Worm (Caenorhabditis elegans) whole organism, L3 larva: ENCODE measurements around the gene Y110A2AR.1.

Source experiments
- R02D3.7 ChIP-seq: fragments of 150-350 bp; optimal IDR thresholded peaks from 2 replicates; lab custom pipeline; 2014; ENCODE audit warnings: missing biosample characterization, missing genetic modification characterization
- ama-1 ChIP-seq: fragments of 150-350 bp; optimal IDR thresholded peaks from 2 replicates; lab custom pipeline; 2018
- ceh-28 ChIP-seq: fragments of 150-350 bp; optimal IDR thresholded peaks from 2 replicates; lab custom pipeline; 2014; ENCODE audit warnings: missing biosample characterization, missing genetic modification reagents, missing genetic modification characterization
- ceh-82 ChIP-seq: fragments of 150-350 bp; optimal IDR thresholded peaks from 2 replicates; lab custom pipeline; 2014; ENCODE audit warnings: missing biosample characterization, missing genetic modification characterization
- ceh-9 ChIP-seq: sonication (generic microtip); optimal IDR thresholded peaks from 2 replicates; lab custom pipeline; 2018; ENCODE audit warnings: missing biosample characterization, missing genetic modification characterization
- egl-27 ChIP-seq: sonication (generic microtip); optimal IDR thresholded peaks from 4 replicates; lab custom pipeline; 2017; ENCODE audit warnings: missing biosample characterization, missing genetic modification reagents, missing genetic modification characterization
- egl-5 ChIP-seq: fragments of 150-350 bp; optimal IDR thresholded peaks from 2 replicates; lab custom pipeline; 2017; ENCODE audit warnings: missing biosample characterization, missing genetic modification reagents, missing genetic modification characterization, inconsistent platforms
- elt-2 ChIP-seq: sonication (generic microtip); optimal IDR thresholded peaks from 2 replicates; lab custom pipeline; 2016; ENCODE audit warnings: missing genetic modification reagents, mild to moderate bottlenecking, missing genetic modification characterization, missing compliant biosample characterization
- elt-3 ChIP-seq, 3 experiments: fragments of 150-350 bp in 1 of 3; sonication (generic microtip) in 2 of 3; optimal IDR thresholded peaks; 2 replicates in 2 of 3; 4 replicates in 1 of 3; lab custom pipeline; 2014 to 2017; ENCODE audit warnings: missing biosample characterization in 3 of 3, missing genetic modification characterization in 3 of 3
- eor-1 ChIP-seq, 2 experiments: fragments of 150-350 bp; optimal IDR thresholded peaks; 2 replicates each; lab custom pipeline; 2014 to 2018; ENCODE audit warnings: missing biosample characterization in 2 of 2, missing genetic modification characterization in 2 of 2
- fos-1 ChIP-seq: fragments of 150-350 bp; optimal IDR thresholded peaks from 2 replicates; lab custom pipeline; 2014; ENCODE audit warnings: missing biosample characterization, missing genetic modification characterization
- hmg-11 ChIP-seq: sonication (generic microtip); optimal IDR thresholded peaks from 2 replicates; lab custom pipeline; 2016; ENCODE audit warnings: missing genetic modification characterization, missing compliant biosample characterization
- jun-1 ChIP-seq: fragments of 150-350 bp; optimal IDR thresholded peaks from 2 replicates; lab custom pipeline; 2014; ENCODE audit warnings: missing biosample characterization, missing genetic modification reagents, missing genetic modification characterization
- lin-15B ChIP-seq: fragments of 150-350 bp; optimal IDR thresholded peaks from 2 replicates; lab custom pipeline; 2014; ENCODE audit warnings: missing biosample characterization, missing genetic modification characterization
- lsy-12 ChIP-seq: sonication (generic microtip); optimal IDR thresholded peaks from 2 replicates; lab custom pipeline; 2016; ENCODE audit warnings: mild to moderate bottlenecking, missing genetic modification characterization, missing compliant biosample characterization
- mdl-1 ChIP-seq: fragments of 150-350 bp; optimal IDR thresholded peaks from 2 replicates; lab custom pipeline; 2014; ENCODE audit warnings: missing biosample characterization, missing genetic modification characterization
- nfya-1 ChIP-seq: sonication (generic microtip); optimal IDR thresholded peaks from 2 replicates; lab custom pipeline; 2017; ENCODE audit warnings: missing genetic modification characterization, mild to moderate bottlenecking, missing compliant biosample characterization, antibody characterized with exemption, moderate library complexity; ENCODE audit not compliant: insufficient read depth
- nhr-11 ChIP-seq: fragments of 150-350 bp; optimal IDR thresholded peaks from 2 replicates; lab custom pipeline; 2014; ENCODE audit warnings: missing biosample characterization, missing genetic modification characterization
- nhr-12 ChIP-seq: fragments of 150-350 bp; optimal IDR thresholded peaks from 2 replicates; lab custom pipeline; 2014; ENCODE audit warnings: missing biosample characterization, missing genetic modification characterization
- nhr-23 ChIP-seq: fragments of 150-350 bp; optimal IDR thresholded peaks from 2 replicates; lab custom pipeline; 2014; ENCODE audit warnings: missing biosample characterization, missing genetic modification reagents, missing genetic modification characterization
- nhr-237 ChIP-seq: fragments of 150-350 bp; optimal IDR thresholded peaks from 2 replicates; lab custom pipeline; 2014; ENCODE audit warnings: missing biosample characterization, missing genetic modification characterization
- nhr-25 ChIP-seq: sonication (generic microtip); optimal IDR thresholded peaks from 2 replicates; lab custom pipeline; 2017; ENCODE audit warnings: missing biosample characterization, missing genetic modification characterization
- nhr-28 ChIP-seq: fragments of 150-350 bp; optimal IDR thresholded peaks from 2 replicates; lab custom pipeline; 2014; ENCODE audit warnings: missing biosample characterization, missing genetic modification characterization
- nhr-76 ChIP-seq: fragments of 150-350 bp; sonication (generic microtip); optimal IDR thresholded peaks from 5 replicates; lab custom pipeline; 2014; ENCODE audit warnings: missing biosample characterization, missing genetic modification characterization
- nhr-77 ChIP-seq: fragments of 150-350 bp; optimal IDR thresholded peaks from 2 replicates; lab custom pipeline; 2014; ENCODE audit warnings: missing biosample characterization, missing genetic modification characterization
- pha-4 ChIP-seq: fragments of 150-350 bp; optimal IDR thresholded peaks from 2 replicates; lab custom pipeline; 2014; ENCODE audit warnings: missing biosample characterization, missing genetic modification reagents, missing genetic modification characterization
- pqm-1 ChIP-seq: fragments of 150-350 bp; optimal IDR thresholded peaks from 2 replicates; lab custom pipeline; 2017; ENCODE audit warnings: missing biosample characterization, missing genetic modification characterization, inconsistent platforms
- sea-2 ChIP-seq: fragments of 150-350 bp; sonication (generic microtip); optimal IDR thresholded peaks from 4 replicates; lab custom pipeline; 2014; ENCODE audit warnings: missing biosample characterization, missing genetic modification reagents, missing genetic modification characterization
- skn-1 ChIP-seq: fragments of 150-350 bp; optimal IDR thresholded peaks from 2 replicates; lab custom pipeline; 2014; ENCODE audit warnings: missing biosample characterization, missing genetic modification characterization
- unc-39 ChIP-seq: sonication (generic microtip); optimal IDR thresholded peaks from 4 replicates; lab custom pipeline; 2017; ENCODE audit warnings: missing biosample characterization, missing genetic modification characterization
- unc-62 ChIP-seq: fragments of 150-350 bp; sonication (generic microtip); optimal IDR thresholded peaks from 4 replicates; lab custom pipeline; 2014; ENCODE audit warnings: missing biosample characterization, missing genetic modification reagents, missing genetic modification characterization
- zag-1 ChIP-seq: fragments of 150-350 bp; optimal IDR thresholded peaks from 2 replicates; lab custom pipeline; 2014; ENCODE audit warnings: missing biosample characterization, missing genetic modification characterization
- ztf-11 ChIP-seq: fragments of 150-350 bp; optimal IDR thresholded peaks from 2 replicates; lab custom pipeline; 2014; ENCODE audit warnings: missing biosample characterization, missing genetic modification characterization
- ztf-4 ChIP-seq: fragments of 150-350 bp; optimal IDR thresholded peaks from 2 replicates; lab custom pipeline; 2014; ENCODE audit warnings: missing biosample characterization, missing genetic modification characterization

The Y110A2AR.1 gene

DNA sequence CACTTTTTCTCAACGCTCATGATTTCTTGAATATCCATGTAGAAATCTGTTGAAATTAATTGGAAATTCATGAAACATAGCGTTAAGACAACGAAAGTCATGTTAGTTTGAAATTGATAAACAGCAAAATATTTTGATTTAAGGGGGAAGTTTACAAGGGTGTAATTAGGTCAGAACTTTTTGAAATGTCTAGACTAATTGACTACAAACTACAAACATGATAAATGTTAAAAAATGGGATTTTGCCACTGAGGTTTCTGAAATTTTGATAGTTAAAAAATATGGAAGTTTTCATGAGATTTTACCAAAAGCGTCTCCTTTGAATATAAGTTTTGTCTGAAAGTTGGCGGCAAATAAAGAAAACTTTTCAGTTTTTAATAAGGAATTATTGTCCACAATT is 18.3 kb downstream of the Y110A2AR.1 start, which contains the start of gene irld-65:
Gene irld-65 (minus strand): TSS at position 101 of the 400 bp plus-strand sequence.
- TF ChIP-seq lsy-12 (tag; lab: Kevin White, UChicago), result no peak
- no peak for TF ChIP-seq nhr-23 (tag; lab: Kevin White, UChicago)
- TF ChIP-seq sea-2 (GFP tag; lab: Kevin White, UChicago), result no peak
- TF ChIP-seq ama-1 (lab: Kevin White, UChicago), result no peak
- no peak for TF ChIP-seq nhr-77
- TF ChIP-seq jun-1, result no peak
- TF ChIP-seq nhr-76 (tag; lab: Kevin White, UChicago), result no peak
- no peak for TF ChIP-seq R02D3.7
- no peak for TF ChIP-seq elt-2 (tag; lab: Kevin White, UChicago)
- no peak for TF ChIP-seq lin-15B (tag; lab: Kevin White, UChicago)
- no peak for TF ChIP-seq pha-4 (tag; lab: Kevin White, UChicago)
- TF ChIP-seq, all 47 proteins: peak for 0

DNA sequence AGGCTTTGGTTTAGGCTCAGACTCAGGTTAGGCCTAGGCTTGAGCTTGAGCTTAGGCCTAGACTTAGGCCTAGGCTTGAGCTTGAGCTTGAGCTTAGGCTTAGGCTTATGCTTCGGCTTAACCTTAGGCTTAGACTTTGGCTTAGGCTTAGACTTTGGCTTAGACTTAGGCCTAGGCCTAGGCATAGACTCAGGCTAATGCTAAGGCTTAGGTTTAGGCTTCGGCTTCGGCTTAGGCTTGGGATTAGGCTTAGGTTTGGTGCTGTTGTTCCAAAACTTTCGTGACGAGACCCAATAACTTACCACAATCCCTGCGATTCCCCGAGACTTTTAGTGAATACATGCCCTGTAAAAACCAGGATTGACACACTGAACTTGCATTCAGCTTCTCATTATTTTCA is 20.2 kb downstream of the Y110A2AR.1 start:
- TF ChIP-seq hmg-11 (tag; lab: Kevin White, UChicago) (no peak), egl-5 (tag; lab: Kevin White, UChicago) (no peak), ceh-28 (tag; lab: Kevin White, UChicago) (no peak), nhr-25 (no peak), jun-1 (no peak), nhr-76 (tag; lab: Kevin White, UChicago) (no peak), ztf-4 (tag; lab: Kevin White, UChicago) (no peak), lsy-12 (tag; lab: Kevin White, UChicago) (no peak), pqm-1 (tag; lab: Kevin White, UChicago) (no peak), ceh-82 (tag; lab: Kevin White, UChicago) (no peak), lin-15B (tag; lab: Kevin White, UChicago) (no peak), zag-1 (tag; lab: Kevin White, UChicago) (no peak), eor-1 (tag; optimal IDR thresholded peaks at IDR 0.05; lab: Kevin White, UChicago) (no peak), fos-1 (tag; lab: Kevin White, UChicago) (no peak)
- TF ChIP-seq, all 47 proteins: peak for 0

DNA sequence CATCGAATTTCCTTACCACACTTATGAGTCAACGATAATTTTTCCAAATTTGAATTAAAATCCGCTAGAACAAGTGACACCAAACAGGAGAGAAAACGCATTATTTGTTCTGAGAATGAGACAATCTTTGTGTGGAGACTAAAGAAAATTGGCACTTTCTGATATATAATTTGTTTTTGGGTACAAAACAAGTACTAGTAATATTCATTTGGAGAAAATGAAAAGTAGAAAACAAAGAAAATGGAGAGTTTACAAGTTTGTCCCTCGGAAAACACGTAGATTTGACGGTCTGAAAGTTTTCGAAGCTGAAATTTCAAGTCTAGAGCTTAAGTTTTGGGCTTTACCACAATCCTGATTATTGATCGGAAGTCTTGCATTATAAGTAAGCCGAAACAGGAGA is 21.2 kb downstream of the Y110A2AR.1 start, which contains the start of gene irld-66:
Gene irld-66 (minus strand): TSS at position 101 of the 400 bp plus-strand sequence.
- no peak for TF ChIP-seq nhr-25
- TF ChIP-seq fos-1 (tag; lab: Kevin White, UChicago), result no peak
- TF ChIP-seq sea-2 (GFP tag; lab: Kevin White, UChicago), result no peak

DNA sequence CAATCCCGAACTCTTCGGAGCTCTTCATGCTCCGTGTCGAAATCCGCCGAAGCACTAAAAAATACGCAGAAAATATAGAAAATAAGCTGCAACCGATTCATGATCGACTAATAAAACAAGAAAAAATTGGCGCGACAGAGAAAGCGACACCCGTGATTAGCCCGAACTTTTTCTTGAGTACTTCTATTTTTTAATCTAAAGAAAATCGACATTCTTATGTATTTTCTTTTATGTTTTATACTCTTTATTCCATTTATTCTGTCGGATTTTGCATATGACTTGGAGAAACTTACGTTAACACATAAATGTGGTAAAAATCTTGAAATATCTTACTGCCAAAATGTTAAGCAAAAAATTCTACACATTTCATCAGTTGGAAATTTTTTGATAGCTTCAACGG is 24.5 kb downstream of the Y110A2AR.1 start, which contains the start of the genes irld-50 and irld-49:
Gene irld-50 (minus strand): TSS at position 101 of the 400 bp plus-strand sequence.
Gene irld-49 (plus strand): TSS at position 211 of the 400 bp plus-strand sequence.
- no peak for TF ChIP-seq nfya-1 (tag; lab: Kevin White, UChicago)
- TF ChIP-seq sea-2 (GFP tag; lab: Kevin White, UChicago), result no peak
- no peak for TF ChIP-seq eor-1 (tag; optimal IDR thresholded peaks at IDR 0.05; lab: Kevin White, UChicago)
- TF ChIP-seq ama-1 (lab: Kevin White, UChicago), result no peak
- TF ChIP-seq pha-4 (tag; lab: Kevin White, UChicago), result no peak
- no peak for TF ChIP-seq elt-3 (tag; optimal IDR thresholded peaks at IDR 0.05; lab: Kevin White, UChicago)
- no peak for TF ChIP-seq skn-1 (tag; lab: Kevin White, UChicago)
- no peak for TF ChIP-seq jun-1
- TF ChIP-seq ztf-11, result no peak
- no peak for TF ChIP-seq unc-62
- no peak for TF ChIP-seq nhr-12
- TF ChIP-seq nhr-28 (tag; lab: Kevin White, UChicago), result no peak
- TF ChIP-seq ceh-28 (tag; lab: Kevin White, UChicago), result no peak
- TF ChIP-seq egl-27 (tag; lab: Kevin White, UChicago), result no peak
- no peak for TF ChIP-seq unc-39 (tag; lab: Kevin White, UChicago)
- no peak for TF ChIP-seq nhr-237 (tag; lab: Kevin White, UChicago)

DNA sequence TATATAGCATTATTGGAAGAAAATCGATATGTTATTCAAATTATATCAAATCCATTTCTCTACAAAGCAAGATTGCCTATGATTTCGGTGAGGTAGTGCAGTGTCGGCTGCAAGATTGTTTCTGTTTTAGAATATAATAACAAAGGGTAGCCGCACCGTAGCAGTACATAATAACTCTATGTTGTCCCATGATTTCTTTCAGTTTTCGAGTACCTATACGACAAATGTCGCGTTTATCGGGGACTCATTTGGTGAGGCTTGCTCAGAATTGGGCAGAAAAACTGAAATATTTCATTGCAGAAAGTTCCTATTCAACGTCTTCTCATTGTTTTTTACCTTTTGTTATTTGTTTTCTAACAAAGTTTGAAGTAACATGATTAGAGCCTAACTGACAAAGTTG is 26.9 kb downstream of the Y110A2AR.1 start, which contains the start of gene srw-79:
Gene srw-79 (plus strand): TSS at position 301 of the 400 bp plus-strand sequence.
- TF ChIP-seq unc-39 (tag; lab: Kevin White, UChicago), result no peak

DNA sequence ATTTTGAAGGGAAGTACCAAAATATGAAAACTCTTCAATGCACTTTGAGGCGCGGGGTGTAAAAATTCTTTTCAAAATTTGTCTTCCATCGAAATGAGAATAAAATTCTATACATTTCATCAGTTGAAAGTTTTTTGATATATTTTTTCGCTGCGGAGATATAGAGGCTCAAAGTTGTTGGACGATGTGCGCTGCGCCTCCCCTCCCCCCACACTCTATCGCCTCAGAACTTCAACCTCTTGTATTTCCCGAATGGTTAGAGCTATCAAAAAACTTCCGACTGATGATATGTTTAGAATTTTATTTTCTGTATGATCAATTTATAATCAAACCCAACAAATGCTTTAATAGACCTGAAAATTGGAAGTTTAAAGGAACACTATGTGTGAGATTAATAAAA is 29.1 kb downstream of the Y110A2AR.1 start:
- TF ChIP-seq sea-2 (GFP tag; lab: Kevin White, UChicago) (no peak), unc-39 (tag; lab: Kevin White, UChicago) (no peak), nhr-237 (tag; lab: Kevin White, UChicago) (no peak), nhr-28 (tag; lab: Kevin White, UChicago) (no peak), ceh-9 (tag; lab: Kevin White, UChicago) (no peak), nfya-1 (tag; lab: Kevin White, UChicago) (no peak), nhr-11 (tag; lab: Kevin White, UChicago) (no peak), hmg-11 (tag; lab: Kevin White, UChicago) (no peak), jun-1 (no peak), mdl-1 (tag; lab: Kevin White, UChicago) (no peak)
